Fruit fly (Drosophila melanogaster): ENCODE data around the gene CG13255.
A peak's percentile ranks its signal among the peaks of the same experiment; 100 is the strongest.

CG13255 gene

dm6 chr3L:20798325-20798846, 38.9 kb upstream of the CG13255 start, which contains the start of the genes CG3698 and tzn (continued):
- TF ChIP-seq sd (tag; optimal IDR thresholded peaks at IDR 0.05) (no peak), CG16813 (GFP tag; IDR thresholded peaks at IDR 0.05; ENCODE audit: partially characterized antibody) (no peak), CG10543 (GFP tag; optimal IDR thresholded peaks at IDR 0.05) (peak; percentile 91), Gsc (GFP tag; IDR thresholded peaks at IDR 0.05) (no peak), tna (GFP tag; IDR thresholded peaks at IDR 0.05; ENCODE audit: partially characterized antibody) (no peak), stc (GFP tag; IDR thresholded peaks at IDR 0.05) (peak; percentile 91), CG11093 (GFP tag; IDR thresholded peaks at IDR 0.05) (no peak; the same call in 2 of the 3 replicates), CG10147 (GFP tag; optimal IDR thresholded peaks at IDR 0.05) (peak; percentile 90), E2f2 (GFP tag; IDR thresholded peaks at IDR 0.05) (peak; percentile 74), mld (GFP tag; IDR thresholded peaks at IDR 0.05; ENCODE audit: partially characterized antibody) (no peak), eyg (GFP tag; optimal IDR thresholded peaks at IDR 0.05) (peak; percentile 82), chm (GFP tag; IDR thresholded peaks at IDR 0.05) (peak; percentile 97), vfl (GFP tag; optimal IDR thresholded peaks at IDR 0.05) (peak; percentile 67), ase (GFP tag; IDR thresholded peaks at IDR 0.05) (peak; percentile 95), B-H1 (GFP tag; IDR thresholded peaks at IDR 0.05) (peak; percentile 87), GATAe (GFP tag; conservative IDR thresholded peaks at IDR 0.05) (peak; percentile 87), CG6683 (GFP tag; optimal IDR thresholded peaks at IDR 0.05) (peak; percentile 92), gce (GFP tag; IDR thresholded peaks at IDR 0.05) (peak; percentile 93), CG10274 (GFP tag; optimal IDR thresholded peaks at IDR 0.05) (peak; percentile 88), Neu2 (GFP tag; optimal IDR thresholded peaks at IDR 0.05; ENCODE audit: borderline replicate concordance) (no peak), CG3065 (GFP tag; optimal IDR thresholded peaks at IDR 0.05) (peak; percentile 90), Fer1 (GFP tag; optimal IDR thresholded peaks at IDR 0.05) (peak; percentile 96), CG6254 (GFP tag; optimal IDR thresholded peaks at IDR 0.05) (no peak), luna (GFP tag; optimal IDR thresholded peaks at IDR 0.05) (peak; percentile 43), crc (GFP tag; optimal IDR thresholded peaks at IDR 0.05) (peak; percentile 45), cwo (GFP tag; optimal IDR thresholded peaks at IDR 0.05) (no peak), sob (GFP tag; IDR thresholded peaks at IDR 0.05) (peak; percentile 97), so (GFP tag; IDR thresholded peaks at IDR 0.05) (peak; percentile 89; the same call in 2 of the 3 replicates), CG7928 (GFP tag; optimal IDR thresholded peaks at IDR 0.05) (peak; percentile 76), CG2199 (GFP tag; IDR thresholded peaks at IDR 0.05) (peak; percentile 97), Dek (tag; optimal IDR thresholded peaks at IDR 0.05) (peak; percentile 87), Asciz (GFP tag; optimal IDR thresholded peaks at IDR 0.05) (peak; percentile 94), CG9932 (GFP tag; IDR thresholded peaks at IDR 0.05) (peak; percentile 86; the same call in 1 of the 2 replicates), dati (GFP tag; IDR thresholded peaks at IDR 0.05) (peak; percentile 93), CG3995 (GFP tag; optimal IDR thresholded peaks at IDR 0.05) (peak; percentile 81), PHDP (tag; optimal IDR thresholded peaks at IDR 0.05) (peak; percentile 91), Hr39 (optimal IDR thresholded peaks at IDR 0.05) (no peak), Bgb (GFP tag; IDR thresholded peaks at IDR 0.05; ENCODE audit: partially characterized antibody) (no peak), Taf1 (GFP tag; IDR thresholded peaks at IDR 0.05) (peak; percentile 81), emc (GFP tag; optimal IDR thresholded peaks at IDR 0.05) (peak; percentile 82), bigmax (GFP tag; optimal IDR thresholded peaks at IDR 0.05) (peak; percentile 76), Fer3 (tag; optimal IDR thresholded peaks at IDR 0.05) (peak; percentile 92), ab (GFP tag; optimal IDR thresholded peaks at IDR 0.05) (no peak), stwl (tag; optimal IDR thresholded peaks at IDR 0.05) (peak; percentile 91), kah (GFP tag; optimal IDR thresholded peaks at IDR 0.05) (peak; percentile 74), amos (GFP tag; IDR thresholded peaks at IDR 0.05; ENCODE audit: partially characterized antibody) (no peak), ATbp (GFP tag; optimal IDR thresholded peaks at IDR 0.05) (peak; percentile 94), CG6272 (GFP tag; IDR thresholded peaks at IDR 0.05) (peak; percentile 86), CG17328 (GFP tag; IDR thresholded peaks at IDR 0.05) (peak; percentile 95), gsb (GFP tag; IDR thresholded peaks at IDR 0.05) (peak; percentile 86)

Data from whole organism, embryonic.